Fruit fly (Drosophila melanogaster): Measurements from ENCODE around the gene Mgat2.

The Mgat2 gene

DNA sequence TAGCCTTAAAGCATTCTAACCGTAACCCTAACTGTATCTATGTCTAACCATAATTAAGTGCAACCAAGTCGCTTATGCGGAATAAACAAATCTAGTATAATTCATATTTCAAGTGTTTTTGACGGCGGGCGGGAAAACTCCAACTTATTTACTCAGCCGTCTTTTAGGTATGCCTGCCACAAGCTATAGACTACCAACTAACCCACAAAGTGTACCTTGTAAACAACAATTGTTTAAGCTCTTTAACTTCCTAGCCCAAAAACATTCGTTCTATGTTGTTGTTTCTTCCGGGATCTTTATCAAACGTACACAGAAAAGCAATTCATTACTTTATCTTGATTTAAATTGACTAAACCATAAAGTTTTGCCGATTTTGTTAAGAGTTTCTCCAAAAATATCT is 31.3 kb downstream of the Mgat2 start:
- TF ChIP-seq CG43689 (GFP tag; IDR thresholded peaks at IDR 0.05) (no peak), CG10959 (GFP tag; IDR thresholded peaks at IDR 0.05) (no peak), Fer1 (GFP tag; optimal IDR thresholded peaks at IDR 0.05) (peak; percentile 58), ind (GFP tag; optimal IDR thresholded peaks at IDR 0.05) (no peak), CG6765 (GFP tag; optimal IDR thresholded peaks at IDR 0.05) (peak; percentile 50), CG17385 (GFP tag; optimal IDR thresholded peaks at IDR 0.05) (no peak), CG7372 (GFP tag; IDR thresholded peaks at IDR 0.05) (no peak), Abd-B (GFP tag; optimal IDR thresholded peaks at IDR 0.05) (no peak), CG6813 (GFP tag; optimal IDR thresholded peaks at IDR 0.05) (peak; percentile 33), cg (GFP tag; optimal IDR thresholded peaks at IDR 0.05) (no peak), CG34376 (GFP tag; optimal IDR thresholded peaks at IDR 0.05) (peak; percentile 17), mirr (GFP tag; optimal IDR thresholded peaks at IDR 0.05) (peak; percentile 17), CG13296 (GFP tag; optimal IDR thresholded peaks at IDR 0.05) (peak; percentile 8), CG4617 (GFP tag; optimal IDR thresholded peaks at IDR 0.05; ENCODE audit: borderline replicate concordance) (no peak), sens (GFP tag) (peak; percentile 63), Ptx1 (GFP tag; IDR thresholded peaks at IDR 0.05) (no peak), dysf (GFP tag; IDR thresholded peaks at IDR 0.05) (no peak), gsb (GFP tag; IDR thresholded peaks at IDR 0.05) (no peak), CG10543 (GFP tag; optimal IDR thresholded peaks at IDR 0.05) (peak; percentile 4), CG15514 (GFP tag; optimal IDR thresholded peaks at IDR 0.05) (peak; percentile 23), CG16779 (GFP tag; IDR thresholded peaks at IDR 0.05) (no peak), gce (GFP tag; IDR thresholded peaks at IDR 0.05) (no peak), HLHmδ (GFP tag; optimal IDR thresholded peaks at IDR 0.05) (no peak), CG12299 (tag; optimal IDR thresholded peaks at IDR 0.05) (no peak), caup (GFP tag; optimal IDR thresholded peaks at IDR 0.05; ENCODE audit: severe bottlenecking) (peak; percentile 38), Max (GFP tag; optimal IDR thresholded peaks at IDR 0.05) (no peak), CG3847 (GFP tag; IDR thresholded peaks at IDR 0.05) (no peak), BtbVII (GFP tag; optimal IDR thresholded peaks at IDR 0.05) (peak; percentile 0), Dll (GFP tag; IDR thresholded peaks at IDR 0.05; ENCODE audit: partially characterized antibody) (no peak), Eip74EF (GFP tag; optimal IDR thresholded peaks at IDR 0.05) (peak in 1 of 2 experiments; percentile 7)

DNA sequence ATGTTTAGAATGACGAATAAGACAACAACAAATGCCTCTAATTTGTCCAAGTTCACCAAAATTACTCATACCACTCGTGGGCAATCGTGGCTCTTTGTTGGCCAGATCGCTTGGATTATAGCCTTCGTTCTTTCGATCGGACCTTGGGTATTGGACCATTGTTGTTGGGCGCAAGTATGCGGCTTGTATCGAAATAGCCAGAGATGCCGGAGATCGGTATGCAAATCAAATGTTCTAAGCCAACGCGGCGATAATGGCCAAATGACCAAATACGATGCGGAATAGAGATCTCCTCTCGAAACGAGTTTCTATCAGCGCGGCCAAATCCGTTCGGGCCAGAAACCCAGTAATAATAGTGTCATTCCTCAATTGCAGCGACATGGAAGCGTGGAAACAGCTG is 36.8 kb downstream of the Mgat2 start:
- TF ChIP-seq Hr39 (optimal IDR thresholded peaks at IDR 0.05): no peak
- TF ChIP-seq jumu (GFP tag; optimal IDR thresholded peaks at IDR 0.05): no peak
- no peak for TF ChIP-seq CG1792 (GFP tag; optimal IDR thresholded peaks at IDR 0.05)
- no peak for TF ChIP-seq da (GFP tag; optimal IDR thresholded peaks at IDR 0.05)
- no peak for TF ChIP-seq CG4730 (GFP tag; IDR thresholded peaks at IDR 0.05)
- TF ChIP-seq sd (tag; optimal IDR thresholded peaks at IDR 0.05): peak; percentile 93
- no peak for TF ChIP-seq tgo (GFP tag; IDR thresholded peaks at IDR 0.05)
- no peak for TF ChIP-seq sim (GFP tag; IDR thresholded peaks at IDR 0.05)
- TF ChIP-seq CG13894 (tag; optimal IDR thresholded peaks at IDR 0.05): peak; percentile 39
- no peak for TF ChIP-seq sens (GFP tag)
- peak; percentile 56; the same call in 1 of the 4 replicates for TF ChIP-seq chinmo (GFP tag; IDR thresholded peaks at IDR 0.05; ENCODE audit: partially characterized antibody)
- TF ChIP-seq cwo (GFP tag; optimal IDR thresholded peaks at IDR 0.05): no peak
- TF ChIP-seq phol (tag; optimal IDR thresholded peaks at IDR 0.05): no peak
- TF ChIP-seq repo (GFP tag; optimal IDR thresholded peaks at IDR 0.05): no peak
- TF ChIP-seq HLHmδ (GFP tag; optimal IDR thresholded peaks at IDR 0.05): no peak
- TF ChIP-seq CG12769 (tag; optimal IDR thresholded peaks at IDR 0.05): peak; percentile 4
- no peak for TF ChIP-seq CG10147 (GFP tag; optimal IDR thresholded peaks at IDR 0.05)

Data from whole organism, embryonic.